Worm (Caenorhabditis elegans) whole organism, L3 larva: Measurements from ENCODE around the gene swp-1.

Experiments
- jun-1 ChIP-seq: fragments of 150-350 bp; optimal IDR thresholded peaks from 2 replicates; lab custom pipeline; 2014; ENCODE audit warnings: missing biosample characterization, missing genetic modification reagents, missing genetic modification characterization
- nhr-12 ChIP-seq: fragments of 150-350 bp; optimal IDR thresholded peaks from 2 replicates; lab custom pipeline; 2014; ENCODE audit warnings: missing biosample characterization, missing genetic modification characterization
- nhr-77 ChIP-seq: fragments of 150-350 bp; optimal IDR thresholded peaks from 2 replicates; lab custom pipeline; 2014; ENCODE audit warnings: missing biosample characterization, missing genetic modification characterization
- tbx-2 ChIP-seq: sonication (generic microtip); optimal IDR thresholded peaks from 2 replicates; lab custom pipeline; 2016; ENCODE audit warnings: mild to moderate bottlenecking, missing genetic modification characterization, missing compliant biosample characterization

ce11 chrIII:5660976-5661375 is 44.3 kb downstream of the swp-1 start, which contains the start of gene F54E7.6:
- TF ChIP-seq nhr-77 (tag; lab: Kevin White, UChicago) = no peak
- TF ChIP-seq nhr-12 (tag; lab: Kevin White, UChicago) = no peak
- TF ChIP-seq tbx-2 (tag; lab: Kevin White, UChicago) = no peak
- TF ChIP-seq jun-1 = no peak
